Fruit fly (Drosophila melanogaster) whole organism, embryonic: ENCODE measurements around the gene CG11437.
A peak's percentile ranks its signal among the peaks of the same experiment; 100 is the strongest.

Experiments
- CG1024 ChIP-seq: fragments of 200-800 bp; sonication (Bioruptor generic); IDR thresholded peaks from 2 replicates; pipeline ENCODE4 v1.3.6; 2022; ENCODE audit warnings: missing biosample characterization, missing genetic modification characterization
- CG10462 ChIP-seq: fragments of 200-800 bp; sonication (Bioruptor generic); optimal IDR thresholded peaks from 2 replicates; lab custom pipeline; 2016; ENCODE audit warnings: missing biosample characterization, missing genetic modification characterization
- CG12071 ChIP-seq: fragments of 200-800 bp; sonication (Bioruptor generic); optimal IDR thresholded peaks from 3 replicates; lab custom pipeline; 2018; ENCODE audit warnings: missing biosample characterization, mild to moderate bottlenecking, missing genetic modification characterization
- CG1529 ChIP-seq: fragments of 200-800 bp; sonication (Bioruptor generic); optimal IDR thresholded peaks from 3 replicates; lab custom pipeline; 2018; ENCODE audit warnings: missing biosample characterization, missing genetic modification characterization
- CG2116 ChIP-seq: fragments of 200-800 bp; sonication (Bioruptor generic); optimal IDR thresholded peaks from 3 replicates; lab custom pipeline; 2018; ENCODE audit warnings: missing biosample characterization, mild to moderate bottlenecking, missing genetic modification characterization
- CG34376 ChIP-seq: fragments of 200-800 bp; sonication (Bioruptor generic); optimal IDR thresholded peaks from 2 replicates; lab custom pipeline; 2018; ENCODE audit warnings: missing biosample characterization, mild to moderate bottlenecking, missing genetic modification characterization
- CG6683 ChIP-seq: fragments of 200-800 bp; sonication (Bioruptor generic); optimal IDR thresholded peaks from 2 replicates; lab custom pipeline; 2017; ENCODE audit warnings: missing biosample characterization, mild to moderate bottlenecking, missing genetic modification characterization, missing genetic modification reagents
- CG8290 ChIP-seq, 3 experiments: fragments of 200-800 bp; sonication (Bioruptor generic); optimal IDR thresholded peaks; 2 replicates each; lab custom pipeline; 2016 to 2019; ENCODE audit warnings: missing biosample characterization in 3 of 3, missing genetic modification characterization in 3 of 3, mild to moderate bottlenecking in 2 of 3, moderate library complexity in 1 of 3
- Doc2 ChIP-seq: fragments of 200-800 bp; sonication (Bioruptor generic); IDR thresholded peaks from 2 replicates; pipeline ENCODE4 v1.3.6; 2022; ENCODE audit warnings: missing biosample characterization, missing genetic modification characterization
- Ets65A ChIP-seq: fragments of 200-800 bp; sonication (Bioruptor generic); peaks from one replicate; lab custom pipeline; 2016; ENCODE audit warnings: missing biosample characterization, missing genetic modification characterization
- H15 ChIP-seq: fragments of 200-800 bp; sonication (Bioruptor generic); IDR thresholded peaks from 3 replicates; pipeline ENCODE4 v1.3.6; 2022; ENCODE audit warnings: missing biosample characterization, missing genetic modification characterization
- Hr78 ChIP-seq, 2 experiments: fragments of 200-800 bp in 1 of 2; fragments of >200 bp in 1 of 2; sonication (Bioruptor generic) in 1 of 2; optimal IDR thresholded peaks; 2 replicates each; lab custom pipeline; 2017 to 2019; ENCODE audit warnings: missing biosample characterization in 2 of 2, missing genetic modification characterization in 2 of 2, mild to moderate bottlenecking in 1 of 2, moderate library complexity in 1 of 2
- Optix ChIP-seq: fragments of 200-800 bp; sonication (Bioruptor generic); IDR thresholded peaks from 3 replicates; pipeline ENCODE4 v1.3.6; 2022; ENCODE audit warnings: missing biosample characterization, missing genetic modification characterization
- Sin3A ChIP-seq: fragments of >200 bp; optimal IDR thresholded peaks from 2 replicates; lab custom pipeline; 2018
- Six4 ChIP-seq: fragments of 200-800 bp; sonication (Bioruptor generic); optimal IDR thresholded peaks from 2 replicates; lab custom pipeline; 2016; ENCODE audit warnings: missing biosample characterization, missing genetic modification characterization
- chm ChIP-seq: fragments of 200-800 bp; sonication (Bioruptor generic); IDR thresholded peaks from 2 replicates; pipeline ENCODE4 v1.3.6; 2022; ENCODE audit warnings: missing biosample characterization, missing genetic modification characterization
- cwo ChIP-seq: fragments of 200-800 bp; sonication (Bioruptor generic); optimal IDR thresholded peaks from 3 replicates; lab custom pipeline; 2017; ENCODE audit warnings: missing biosample characterization, missing genetic modification characterization, mild to moderate bottlenecking, moderate library complexity, missing genetic modification reagents
- fu2 ChIP-seq: fragments of 200-800 bp; sonication (Bioruptor generic); optimal IDR thresholded peaks from 2 replicates; lab custom pipeline; 2016; ENCODE audit warnings: missing biosample characterization, missing genetic modification characterization
- gfzf ChIP-seq: fragments of 200-800 bp; sonication (Bioruptor generic); optimal IDR thresholded peaks from 2 replicates; lab custom pipeline; 2016; ENCODE audit warnings: missing biosample characterization, mild to moderate bottlenecking, missing genetic modification characterization, moderate library complexity
- hkb ChIP-seq, 2 experiments: fragments of 200-800 bp in 1 of 2; fragments of >200 bp in 1 of 2; sonication (Bioruptor generic) in 1 of 2; IDR thresholded peaks in 1 of 2; optimal IDR thresholded peaks in 1 of 2; 2 replicates each; pipeline versions ENCODE4 v1.3.6 to Lab custom; 2017 to 2022; ENCODE audit warnings: missing biosample characterization in 1 of 2, missing genetic modification characterization in 1 of 2
- lab ChIP-seq: fragments of 200-800 bp; sonication (Bioruptor generic); optimal IDR thresholded peaks from 3 replicates; lab custom pipeline; 2017; ENCODE audit warnings: missing biosample characterization, missing genetic modification characterization, mild to moderate bottlenecking, moderate library complexity, missing genetic modification reagents
- pan ChIP-seq, 4 experiments: fragments of >200 bp in 3 of 4; fragments of 200-800 bp in 1 of 4; sonication (Bioruptor generic) in 1 of 4; optimal IDR thresholded peaks in 3 of 4; IDR thresholded peaks in 1 of 4; 2 replicates each; pipeline versions ENCODE4 v1.3.6 to Lab custom; 2017 to 2022; ENCODE audit warnings: missing biosample characterization in 2 of 4, missing genetic modification characterization in 2 of 4, mixed read lengths in 1 of 4
- pfk ChIP-seq: fragments of 200-800 bp; sonication (Bioruptor generic); optimal IDR thresholded peaks from 2 replicates; lab custom pipeline; 2018; ENCODE audit warnings: missing biosample characterization, mild to moderate bottlenecking, missing genetic modification characterization, moderate library complexity
- sd ChIP-seq: fragments of 200-800 bp; sonication (Bioruptor generic); optimal IDR thresholded peaks from 3 replicates; lab custom pipeline; 2018; ENCODE audit warnings: missing biosample characterization, mild to moderate bottlenecking, missing genetic modification characterization, moderate library complexity
- slp2 ChIP-seq: fragments of 200-800 bp; sonication (Bioruptor generic); optimal IDR thresholded peaks from 2 replicates; lab custom pipeline; 2016; ENCODE audit warnings: missing biosample characterization, missing genetic modification characterization
- sna ChIP-seq: fragments of 200-800 bp; sonication (Bioruptor generic); IDR thresholded peaks from 2 replicates; pipeline ENCODE4 v1.3.6; 2022; ENCODE audit warnings: missing biosample characterization, missing genetic modification characterization; ENCODE audit not compliant: partially characterized antibody
- sr ChIP-seq: fragments of 200-800 bp; sonication (Bioruptor generic); IDR thresholded peaks from 3 replicates; pipeline ENCODE4 v1.3.6; 2022; ENCODE audit warnings: missing biosample characterization, missing genetic modification characterization
- stwl ChIP-seq: fragments of 200-800 bp; sonication (Bioruptor generic); optimal IDR thresholded peaks from 3 replicates; lab custom pipeline; 2018; ENCODE audit warnings: missing biosample characterization, mild to moderate bottlenecking, missing genetic modification characterization, moderate library complexity
- vfl ChIP-seq: fragments of 200-800 bp; sonication (Bioruptor generic); optimal IDR thresholded peaks from 2 replicates; lab custom pipeline; 2016; ENCODE audit warnings: missing biosample characterization, missing genetic modification characterization
- vnd ChIP-seq: fragments of 200-800 bp; sonication (Bioruptor generic); IDR thresholded peaks from 3 replicates; pipeline ENCODE4 v1.3.6; 2022; ENCODE audit warnings: missing biosample characterization, missing genetic modification characterization; ENCODE audit not compliant: partially characterized antibody

Gene CG11437

DNA sequence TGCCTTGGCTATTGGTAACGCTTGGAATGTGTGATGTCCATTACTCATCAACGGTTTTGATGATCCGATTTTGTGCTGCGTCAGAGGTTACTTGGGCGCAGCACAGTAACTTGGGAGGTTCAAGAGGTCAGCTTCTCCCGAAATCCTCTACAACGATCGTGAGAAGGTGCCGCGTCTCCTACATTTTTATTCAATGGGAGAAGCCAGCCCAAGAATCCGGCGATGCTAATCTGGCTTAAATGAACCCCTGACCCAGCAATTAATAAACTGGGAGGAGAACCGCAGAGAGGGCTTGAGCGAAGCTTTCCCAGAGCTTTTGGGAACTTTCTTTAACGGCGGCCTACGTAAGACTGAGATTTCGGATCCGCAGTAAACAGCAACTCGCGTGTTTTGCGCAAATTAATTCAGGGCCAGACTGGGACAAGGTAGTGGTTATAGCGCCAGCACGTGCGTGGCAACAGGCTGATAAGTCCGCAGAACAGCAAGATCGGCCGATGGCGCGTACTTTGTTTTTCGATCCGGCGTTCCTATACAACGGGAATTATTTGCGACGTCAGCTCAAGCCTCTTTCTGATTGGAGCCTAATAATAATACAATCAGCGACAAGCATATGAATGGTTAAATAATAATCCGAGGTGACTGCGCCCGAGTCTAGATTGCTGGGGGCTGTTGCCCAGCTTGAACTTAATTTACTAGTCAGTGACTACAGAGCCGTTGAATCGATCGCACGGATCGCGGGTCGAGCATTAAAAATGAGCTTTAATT lies 5.6 kb downstream of the CG11437 start, which contains the start of gene CG11425:
CG11425 (plus strand) TSS at position 715 of the 765 bp plus-strand sequence.
- peak; percentile 98 for TF ChIP-seq cwo (GFP tag; lab: Kevin White, UChicago)
- TF ChIP-seq sd = peak; percentile 38
- TF ChIP-seq Six4 (GFP tag; lab: Kevin White, UChicago) = no peak
- TF ChIP-seq Hr78 (GFP tag; optimal IDR thresholded peaks at IDR 0.05; lab: Kevin White, UChicago) = peak in 1 of 2 experiments; percentile 70
- no peak for TF ChIP-seq fu2 (GFP tag; lab: Kevin White, UChicago)
- TF ChIP-seq Doc2 (GFP tag; lab: Robert Waterston, UW) = no peak
- peak; percentile 53 for TF ChIP-seq CG34376 (GFP tag; lab: Kevin White, UChicago)
- TF ChIP-seq, all 482 proteins: peak for 4

DNA sequence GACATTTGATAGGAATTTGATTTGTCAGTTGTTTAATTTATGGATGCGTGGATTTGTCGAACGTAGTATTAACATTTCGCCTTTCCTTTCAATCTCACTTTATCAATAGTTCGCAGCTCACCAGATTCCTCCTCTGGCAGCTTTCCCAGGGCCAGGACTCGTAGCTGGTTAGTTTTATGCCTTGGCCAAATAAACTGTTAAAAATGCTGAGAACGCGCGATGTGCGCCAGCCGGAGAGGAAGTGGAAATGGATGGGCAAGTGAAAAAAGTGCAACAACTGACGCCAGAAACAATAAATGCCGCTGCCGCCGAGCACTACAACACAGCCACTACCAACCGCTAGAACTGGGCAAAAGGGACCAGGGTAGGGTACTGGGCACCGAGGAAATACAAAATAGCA lies 14.8 kb downstream of the CG11437 start:
- TF ChIP-seq Ets65A (GFP tag; lab: Kevin White, UChicago) (peak; percentile 93), vnd (GFP tag; lab: Robert Waterston, UW) (no peak)
- TF ChIP-seq, all 482 proteins: peak for 1

DNA sequence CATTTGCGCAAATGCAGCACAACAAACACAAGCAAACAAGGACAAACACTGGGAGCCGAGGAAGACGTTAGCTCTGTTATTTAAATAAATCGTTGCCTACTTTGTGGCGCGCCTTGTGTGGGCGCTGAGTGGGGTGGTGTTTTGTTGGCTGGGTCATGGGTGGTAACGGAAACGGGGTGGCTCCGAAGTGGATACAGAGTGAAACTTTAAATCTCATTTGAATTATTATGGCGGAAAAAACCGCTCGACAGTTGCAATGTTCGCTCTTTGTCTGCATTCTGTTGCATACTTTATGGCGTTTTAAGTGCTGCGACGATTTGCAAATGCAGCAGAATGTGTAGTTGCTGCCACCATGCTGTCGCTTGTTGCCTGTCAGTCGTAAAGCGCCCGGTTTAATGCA lies 28.9 kb downstream of the CG11437 start:
- TF ChIP-seq vfl (GFP tag; lab: Kevin White, UChicago) (no peak), pan (optimal IDR thresholded peaks at IDR 0.05; lab: Kevin White, UChicago) (no peak), pan (GFP tag; optimal IDR thresholded peaks at IDR 0.05 in 1 of 2, IDR thresholded peaks at IDR 0.05 in 1 of 2) (peak in 1 of 2 experiments; percentile 7), CG8290 (GFP tag; optimal IDR thresholded peaks at IDR 0.05; lab: Kevin White, UChicago) (peak; percentile 1), CG8290 (tag; optimal IDR thresholded peaks at IDR 0.05; lab: Kevin White, UChicago) (peak in 1 of 2 experiments; percentile 84), Ets65A (GFP tag; lab: Kevin White, UChicago) (peak; percentile 82)

DNA sequence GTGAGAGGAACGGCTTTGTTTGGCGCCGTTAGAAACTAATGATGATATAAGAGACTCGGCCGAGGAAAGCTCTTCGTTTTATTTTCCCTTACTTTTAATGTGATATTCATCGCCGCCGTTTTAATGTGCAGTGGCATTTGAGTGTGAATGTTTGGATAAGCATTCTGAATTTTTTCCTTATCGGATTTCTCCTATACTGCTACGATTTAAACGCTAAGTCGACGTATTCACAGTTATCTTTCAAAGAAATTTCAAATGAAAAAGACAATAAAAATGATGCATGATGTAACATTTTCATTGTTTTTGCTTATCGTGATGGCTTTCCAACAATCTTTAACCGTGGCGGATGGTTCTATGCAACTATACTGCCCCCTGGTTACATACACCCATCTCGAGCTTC lies 32.6 kb downstream of the CG11437 start, which contains the start of gene CG43312:
CG43312 (plus strand) TSS at position 301 of the 400 bp plus-strand sequence.
- no peak for TF ChIP-seq sr (GFP tag; lab: Robert Waterston, UW)
- TF ChIP-seq CG1024 (GFP tag; lab: Robert Waterston, UW) = no peak
- TF ChIP-seq H15 = no peak
- no peak for TF ChIP-seq CG2116 (GFP tag; lab: Kevin White, UChicago)
- no peak for TF ChIP-seq chm
- TF ChIP-seq lab (GFP tag; lab: Kevin White, UChicago) = no peak
- no peak for TF ChIP-seq Optix (GFP tag; lab: Robert Waterston, UW)
- TF ChIP-seq CG12071 (GFP tag; lab: Kevin White, UChicago) = no peak
- TF ChIP-seq CG10462 (GFP tag; lab: Kevin White, UChicago) = no peak
- no peak for TF ChIP-seq sna
- TF ChIP-seq pfk = no peak
- TF ChIP-seq hkb (optimal IDR thresholded peaks at IDR 0.05; lab: Kevin White, UChicago) = no peak
- no peak for TF ChIP-seq hkb (GFP tag; IDR thresholded peaks at IDR 0.05; lab: Robert Waterston, UW)
- TF ChIP-seq CG6683 = no peak
- no peak for TF ChIP-seq slp2 (GFP tag; lab: Kevin White, UChicago)
- TF ChIP-seq stwl = no peak
- no peak for TF ChIP-seq CG1529 (GFP tag; lab: Kevin White, UChicago)
- no peak for TF ChIP-seq Sin3A

DNA sequence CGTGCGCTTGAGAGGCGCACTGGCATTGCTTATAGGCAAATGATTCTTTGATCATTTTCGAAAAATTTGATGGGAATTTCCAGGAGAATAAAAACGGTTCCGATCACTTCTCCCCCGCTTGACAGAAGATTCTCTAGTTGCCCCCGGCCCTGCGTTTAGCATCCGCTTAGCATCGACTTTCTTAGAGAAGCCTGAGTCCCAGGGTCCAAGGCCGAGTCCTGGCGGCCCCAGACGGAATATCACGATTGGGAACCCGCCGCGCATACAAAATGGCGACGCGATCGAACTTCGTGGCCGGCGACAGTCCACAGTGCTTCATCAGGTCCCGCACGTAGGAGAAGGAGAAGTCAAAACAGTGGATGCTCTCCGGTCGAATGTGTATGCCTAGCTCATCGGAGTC lies 35.1 kb downstream of the CG11437 start, which contains the start of gene CG43331:
CG43331 (minus strand) TSS at position 101 of the 400 bp plus-strand sequence.
- TF ChIP-seq gfzf (GFP tag; lab: Kevin White, UChicago) = no peak
